Fruit fly (Drosophila melanogaster): ENCODE measurements around the gene fon.

The fon gene

DNA sequence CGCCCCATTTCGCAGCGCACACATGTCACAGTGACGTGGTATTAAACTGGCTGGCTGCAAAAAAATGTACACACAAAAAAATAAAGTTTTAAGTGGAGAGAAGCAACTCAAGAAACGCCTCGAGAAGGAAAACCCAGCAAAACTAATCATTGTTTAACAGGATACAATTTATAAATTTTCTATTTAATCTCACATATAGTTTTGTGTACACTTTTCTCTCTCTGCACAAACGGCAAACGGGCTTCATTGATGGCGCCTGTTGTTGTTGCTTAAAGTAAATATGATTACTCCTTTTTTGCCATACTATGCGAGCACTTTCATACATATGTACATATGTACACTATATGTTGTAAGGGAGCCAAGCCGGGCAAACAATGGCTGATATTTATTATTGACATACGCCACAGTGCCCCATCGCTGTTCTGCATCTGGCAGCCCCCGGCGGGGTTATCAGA, 28.0 kb downstream of the fon start (continued):
- TF ChIP-seq CG16779 (GFP tag; IDR thresholded peaks at IDR 0.05) (no peak), Dbx (GFP tag; IDR thresholded peaks at IDR 0.05) (no peak), fd3F (GFP tag; optimal IDR thresholded peaks at IDR 0.05) (no peak), CG10654 (GFP tag; optimal IDR thresholded peaks at IDR 0.05) (peak; percentile 52), CG17912 (GFP tag; optimal IDR thresholded peaks at IDR 0.05) (no peak), BtbVII (GFP tag; optimal IDR thresholded peaks at IDR 0.05) (no peak), slbo (GFP tag; IDR thresholded peaks at IDR 0.05) (no peak), CG4328 (GFP tag; optimal IDR thresholded peaks at IDR 0.05) (no peak), Lpt (GFP tag; optimal IDR thresholded peaks at IDR 0.05) (no peak), Aef1 (GFP tag; IDR thresholded peaks at IDR 0.05) (no peak), CG3726 (GFP tag; IDR thresholded peaks at IDR 0.05) (peak; percentile 53; the same call in 1 of the 3 replicates), CG14965 (GFP tag; optimal IDR thresholded peaks at IDR 0.05; ENCODE audit: borderline replicate concordance) (no peak), CG6683 (GFP tag; optimal IDR thresholded peaks at IDR 0.05) (no peak), CG10366 (GFP tag; IDR thresholded peaks at IDR 0.05) (peak; percentile 43; the same call in 1 of the 2 replicates), maf-S (GFP tag; optimal IDR thresholded peaks at IDR 0.05) (no peak), Jarid2 (GFP tag; optimal IDR thresholded peaks at IDR 0.05) (no peak), CG15601 (tag; optimal IDR thresholded peaks at IDR 0.05) (peak; percentile 33), h (optimal IDR thresholded peaks at IDR 0.05) (no peak), CG32767 (GFP tag; IDR thresholded peaks at IDR 0.05) (no peak), Six4 (GFP tag; optimal IDR thresholded peaks at IDR 0.05) (peak; percentile 6), CG9215 (GFP tag; IDR thresholded peaks at IDR 0.05) (no peak), z (GFP tag; IDR thresholded peaks at IDR 0.05) (peak; percentile 59; the same call in 2 of the 3 replicates), CG18599 (GFP tag; optimal IDR thresholded peaks at IDR 0.05) (peak; percentile 15), Deaf1 (tag; optimal IDR thresholded peaks at IDR 0.05) (no peak), BEAF-32 (GFP tag; optimal IDR thresholded peaks at IDR 0.05) (no peak), Neu2 (GFP tag; optimal IDR thresholded peaks at IDR 0.05; ENCODE audit: borderline replicate concordance) (no peak), CG14710 (tag; optimal IDR thresholded peaks at IDR 0.05) (peak; percentile 69), run (tag; optimal IDR thresholded peaks at IDR 0.05) (no peak), CG15696 (tag; optimal IDR thresholded peaks at IDR 0.05) (peak; percentile 88), Atf-2 (GFP tag; optimal IDR thresholded peaks at IDR 0.05) (peak; percentile 36), Ptx1 (GFP tag; IDR thresholded peaks at IDR 0.05) (peak; percentile 52), CG4424 (GFP tag; optimal IDR thresholded peaks at IDR 0.05) (peak; percentile 62), CG11696 (GFP tag; IDR thresholded peaks at IDR 0.05) (no peak), CG15514 (GFP tag; optimal IDR thresholded peaks at IDR 0.05) (no peak), CG7271 (tag; optimal IDR thresholded peaks at IDR 0.05) (peak; percentile 10), sc (optimal IDR thresholded peaks at IDR 0.05) (no peak), sc (GFP tag; optimal IDR thresholded peaks at IDR 0.05) (peak; percentile 81), Max (GFP tag; optimal IDR thresholded peaks at IDR 0.05) (no peak), CG1602 (GFP tag; optimal IDR thresholded peaks at IDR 0.05) (peak; percentile 57), Scr (GFP tag; IDR thresholded peaks at IDR 0.05; ENCODE audit: partially characterized antibody) (no peak), stc (GFP tag; IDR thresholded peaks at IDR 0.05) (no peak), Taf1 (GFP tag; IDR thresholded peaks at IDR 0.05) (no peak), NC2β (GFP tag; optimal IDR thresholded peaks at IDR 0.05) (peak; percentile 18), CG12769 (tag; optimal IDR thresholded peaks at IDR 0.05) (no peak), CG17361 (GFP tag; IDR thresholded peaks at IDR 0.05) (peak; percentile 64), tna (GFP tag; IDR thresholded peaks at IDR 0.05; ENCODE audit: partially characterized antibody) (no peak), NK7.1 (GFP tag; optimal IDR thresholded peaks at IDR 0.05) (no peak), Adf1 (GFP tag; IDR thresholded peaks at IDR 0.05) (no peak), pros (GFP tag; optimal IDR thresholded peaks at IDR 0.05) (no peak), insv (GFP tag; optimal IDR thresholded peaks at IDR 0.05) (no peak), D19A (tag; optimal IDR thresholded peaks at IDR 0.05) (peak; percentile 20), GATAe (GFP tag; conservative IDR thresholded peaks at IDR 0.05) (no peak)
